Worm (Caenorhabditis elegans) whole organism, L1 larva: ENCODE results near the gene F16F9.1.

Experiments used
- efl-1 ChIP-seq, 4 experiments: fragments of 150-350 bp; optimal IDR thresholded peaks in 3 of 4; peaks in 1 of 4; 1 replicate in 1 of 4; 2 replicates in 3 of 4; lab custom pipeline; 2014; ENCODE audit warnings: missing biosample characterization in 2 of 4, missing genetic modification characterization in 2 of 4, missing genetic modification reagents in 2 of 4
- efl-3 ChIP-seq: fragments of 200-800 bp; sonication (Bioruptor generic); optimal IDR thresholded peaks from 2 replicates; lab custom pipeline; 2018; ENCODE audit warnings: mild to moderate bottlenecking, missing genetic modification characterization, missing compliant biosample characterization
- grh-1 ChIP-seq: fragments of 200-800 bp; sonication (Bioruptor generic); IDR thresholded peaks from 2 replicates; pipeline ENCODE4 v1.3.6; 2022; ENCODE audit warnings: missing genetic modification reagents, missing genetic modification characterization, missing compliant biosample characterization
- isw-1 ChIP-seq: fragments of 200-800 bp; sonication (Bioruptor generic); IDR thresholded peaks from 2 replicates; pipeline ENCODE4 v1.3.6; 2022; ENCODE audit warnings: missing genetic modification characterization, missing compliant biosample characterization
- mdl-1 ChIP-seq, 2 experiments: fragments of 150-350 bp; optimal IDR thresholded peaks; 2 replicates each; lab custom pipeline; 2014 to 2017; ENCODE audit warnings: missing biosample characterization in 2 of 2, missing genetic modification characterization in 2 of 2, inconsistent platforms in 1 of 2
- mep-1 ChIP-seq: fragments of 150-350 bp; optimal IDR thresholded peaks from 2 replicates; lab custom pipeline; 2014; ENCODE audit warnings: missing biosample characterization, missing genetic modification characterization
- nhr-76 ChIP-seq: sonication (generic microtip); optimal IDR thresholded peaks from 2 replicates; lab custom pipeline; 2017; ENCODE audit warnings: missing biosample characterization, missing genetic modification characterization
- nhr-90 ChIP-seq: sonication (generic microtip); optimal IDR thresholded peaks from 2 replicates; lab custom pipeline; 2016; ENCODE audit warnings: mild to moderate bottlenecking, missing genetic modification characterization, missing compliant biosample characterization; ENCODE audit not compliant: poor library complexity
- zag-1 ChIP-seq: fragments of 150-350 bp; optimal IDR thresholded peaks from 2 replicates; lab custom pipeline; 2014; ENCODE audit warnings: missing biosample characterization, missing genetic modification characterization
- ztf-4 ChIP-seq: fragments of 150-350 bp; optimal IDR thresholded peaks from 2 replicates; lab custom pipeline; 2014; ENCODE audit warnings: missing biosample characterization, missing genetic modification characterization

- no peak for TF ChIP-seq nhr-90 (tag; lab: Kevin White, UChicago)
- no peak for TF ChIP-seq zag-1 (tag; lab: Kevin White, UChicago)
- TF ChIP-seq isw-1 = no peak
- TF ChIP-seq grh-1 (GFP tag; lab: Robert Waterston, UW) = no peak
- TF ChIP-seq efl-1 (optimal IDR thresholded peaks at IDR 0.05; lab: Kevin White, UChicago) = no peak
- TF ChIP-seq efl-1 (GFP tag; optimal IDR thresholded peaks at IDR 0.05 in 1 of 2; lab: Kevin White, UChicago) = no peak
- TF ChIP-seq ztf-4 (tag; lab: Kevin White, UChicago) = no peak
- no peak for TF ChIP-seq mep-1 (tag; lab: Kevin White, UChicago)
- TF ChIP-seq efl-3 (GFP tag; lab: Kevin White, UChicago) = no peak
- TF ChIP-seq nhr-76 (tag; lab: Kevin White, UChicago) = no peak
- no peak for TF ChIP-seq mdl-1 (tag; optimal IDR thresholded peaks at IDR 0.05; lab: Kevin White, UChicago)
Observed at ce11 chrX:8423199-8423598, 23.0 kb upstream of the F16F9.1 start.
